Fruit fly (Drosophila melanogaster) whole organism, embryonic: Measurements from ENCODE around the gene CG14113.
A peak's percentile ranks its signal among the peaks of the same experiment; 100 is the strongest.

Experiments used
- Abd-B ChIP-seq: fragments of 200-800 bp; sonication (Bioruptor generic); optimal IDR thresholded peaks from 2 replicates; lab custom pipeline; 2018; ENCODE audit warnings: missing biosample characterization, mild to moderate bottlenecking, missing genetic modification characterization, moderate library complexity
- CG10959 ChIP-seq: fragments of 200-800 bp; sonication (Bioruptor generic); IDR thresholded peaks from 2 replicates; pipeline ENCODE4 v1.3.6; 2022; ENCODE audit warnings: missing biosample characterization, missing genetic modification characterization
- CG11456 ChIP-seq: fragments of 200-800 bp; sonication (Bioruptor generic); IDR thresholded peaks from 3 replicates; pipeline ENCODE4 v1.3.6; 2022; ENCODE audit warnings: missing biosample characterization, missing genetic modification characterization
- CG11696 ChIP-seq: fragments of 200-800 bp; sonication (Bioruptor generic); IDR thresholded peaks from 2 replicates; pipeline ENCODE4 v1.3.6; 2022; ENCODE audit warnings: missing biosample characterization, missing genetic modification characterization
- CG12104 ChIP-seq: fragments of 200-800 bp; sonication (Bioruptor generic); optimal IDR thresholded peaks from 3 replicates; lab custom pipeline; 2016; ENCODE audit warnings: missing biosample characterization, missing genetic modification characterization
- CG12391 ChIP-seq: fragments of 200-800 bp; sonication (Bioruptor generic); optimal IDR thresholded peaks from 3 replicates; lab custom pipeline; 2018; ENCODE audit warnings: missing biosample characterization, mild to moderate bottlenecking, missing genetic modification characterization, moderate library complexity
- CG12659 ChIP-seq: fragments of 200-800 bp; sonication (Bioruptor generic); optimal IDR thresholded peaks from 3 replicates; lab custom pipeline; 2017; ENCODE audit warnings: mild to moderate bottlenecking, missing biosample characterization, missing genetic modification reagents, missing genetic modification characterization
- CG12769 ChIP-seq: fragments of 200-800 bp; sonication (Bioruptor generic); optimal IDR thresholded peaks from 2 replicates; lab custom pipeline; 2019; ENCODE audit warnings: missing biosample characterization, mild to moderate bottlenecking, missing genetic modification characterization, moderate library complexity
- CG13296 ChIP-seq: fragments of 200-800 bp; sonication (Bioruptor generic); optimal IDR thresholded peaks from 3 replicates; lab custom pipeline; 2018; ENCODE audit warnings: missing biosample characterization, mild to moderate bottlenecking, missing genetic modification characterization
- CG14710 ChIP-seq: fragments of 200-800 bp; sonication (Bioruptor generic); optimal IDR thresholded peaks from 3 replicates; lab custom pipeline; 2019; ENCODE audit warnings: missing biosample characterization, mild to moderate bottlenecking, missing genetic modification characterization, moderate library complexity
- CG14965 ChIP-seq: fragments of 200-800 bp; sonication (Bioruptor generic); optimal IDR thresholded peaks from 2 replicates; lab custom pipeline; 2016; ENCODE audit warnings: missing biosample characterization, missing genetic modification characterization, borderline replicate concordance
- CG15601 ChIP-seq: fragments of 200-800 bp; sonication (Bioruptor generic); optimal IDR thresholded peaks from 3 replicates; lab custom pipeline; 2019; ENCODE audit warnings: missing biosample characterization, mild to moderate bottlenecking, missing genetic modification characterization, moderate library complexity
- CG18599 ChIP-seq: fragments of 200-800 bp; sonication (Bioruptor generic); optimal IDR thresholded peaks from 3 replicates; lab custom pipeline; 2017; ENCODE audit warnings: missing biosample characterization, missing genetic modification characterization, mild to moderate bottlenecking, moderate library complexity, missing genetic modification reagents
- CG2116 ChIP-seq: fragments of 200-800 bp; sonication (Bioruptor generic); optimal IDR thresholded peaks from 3 replicates; lab custom pipeline; 2018; ENCODE audit warnings: missing biosample characterization, mild to moderate bottlenecking, missing genetic modification characterization
- CG32772 ChIP-seq: fragments of 200-800 bp; sonication (Bioruptor generic); IDR thresholded peaks from 2 replicates; pipeline ENCODE4 v1.3.6; 2022; ENCODE audit warnings: missing biosample characterization, missing genetic modification characterization
- CG33213 ChIP-seq: fragments of 200-800 bp; sonication (Bioruptor generic); optimal IDR thresholded peaks from 3 replicates; lab custom pipeline; 2016; ENCODE audit warnings: missing biosample characterization, missing genetic modification characterization
- CG34422 ChIP-seq: fragments of 200-800 bp; sonication (Bioruptor generic); IDR thresholded peaks from 3 replicates; pipeline ENCODE4 v1.3.6; 2022; ENCODE audit warnings: missing biosample characterization, missing genetic modification characterization
- CG6272 ChIP-seq: fragments of 200-800 bp; sonication (Bioruptor generic); IDR thresholded peaks from 2 replicates; pipeline ENCODE4 v1.3.6; 2022; ENCODE audit warnings: missing biosample characterization, missing genetic modification characterization
- CG6791 ChIP-seq: fragments of 200-800 bp; sonication (Bioruptor generic); IDR thresholded peaks from 3 replicates; pipeline ENCODE4 v1.3.6; 2022; ENCODE audit warnings: missing biosample characterization, missing genetic modification characterization; ENCODE audit not compliant: partially characterized antibody
- CG7556 ChIP-seq: fragments of 200-800 bp; sonication (Bioruptor generic); optimal IDR thresholded peaks from 2 replicates; lab custom pipeline; 2017; ENCODE audit warnings: missing biosample characterization, mild to moderate bottlenecking, missing genetic modification characterization
- CG7745 ChIP-seq: fragments of 200-800 bp; sonication (Bioruptor generic); optimal IDR thresholded peaks from 2 replicates; lab custom pipeline; 2018; ENCODE audit warnings: missing biosample characterization, mild to moderate bottlenecking, missing genetic modification characterization, moderate library complexity
- CG9215 ChIP-seq: fragments of 200-800 bp; sonication (Bioruptor generic); IDR thresholded peaks from 2 replicates; pipeline ENCODE4 v1.3.6; 2022; ENCODE audit warnings: missing biosample characterization, missing genetic modification characterization
- Dll ChIP-seq: fragments of 200-800 bp; sonication (Bioruptor generic); IDR thresholded peaks from 4 replicates; pipeline ENCODE4 v1.3.6; 2022; ENCODE audit warnings: missing biosample characterization, missing genetic modification characterization; ENCODE audit not compliant: partially characterized antibody
- Eip74EF ChIP-seq, 2 experiments: fragments of 200-800 bp in 1 of 2; fragments of >200 bp in 1 of 2; sonication (Bioruptor generic) in 1 of 2; optimal IDR thresholded peaks; 2 replicates each; lab custom pipeline; 2017 to 2019; ENCODE audit warnings: missing biosample characterization in 2 of 2, missing genetic modification characterization in 2 of 2, mild to moderate bottlenecking in 1 of 2, moderate library complexity in 1 of 2
- Fer2 ChIP-seq: fragments of 200-800 bp; sonication (Bioruptor generic); optimal IDR thresholded peaks from 2 replicates; lab custom pipeline; 2018; ENCODE audit warnings: missing biosample characterization, mild to moderate bottlenecking, missing genetic modification characterization, moderate library complexity
- Fer3 ChIP-seq: fragments of 200-800 bp; sonication (Bioruptor generic); optimal IDR thresholded peaks from 2 replicates; lab custom pipeline; 2018; ENCODE audit warnings: missing biosample characterization, mild to moderate bottlenecking, missing genetic modification characterization, moderate library complexity
- H2.0 ChIP-seq: fragments of 200-800 bp; sonication (Bioruptor generic); IDR thresholded peaks from 2 replicates; pipeline ENCODE4 v1.3.6; 2022; ENCODE audit warnings: missing biosample characterization, missing genetic modification characterization
- Med ChIP-seq: fragments of 200-800 bp; sonication (Bioruptor generic); peaks from one replicate; lab custom pipeline; 2016; ENCODE audit warnings: missing biosample characterization, missing genetic modification characterization, mild to moderate bottlenecking, inconsistent platforms, moderate library complexity
- Meics ChIP-seq: fragments of 200-800 bp; sonication (Bioruptor generic); optimal IDR thresholded peaks from 2 replicates; lab custom pipeline; 2017; ENCODE audit warnings: missing biosample characterization, mild to moderate bottlenecking, missing genetic modification characterization
- Myb ChIP-seq: fragments of 200-800 bp; sonication (Bioruptor generic); optimal IDR thresholded peaks from 2 replicates; lab custom pipeline; 2016; ENCODE audit warnings: missing biosample characterization, missing genetic modification characterization
- Optix ChIP-seq: fragments of 200-800 bp; sonication (Bioruptor generic); IDR thresholded peaks from 3 replicates; pipeline ENCODE4 v1.3.6; 2022; ENCODE audit warnings: missing biosample characterization, missing genetic modification characterization
- Poxn ChIP-seq: fragments of 200-800 bp; sonication (Bioruptor generic); IDR thresholded peaks from 2 replicates; pipeline ENCODE4 v1.3.6; 2022; ENCODE audit warnings: missing biosample characterization, missing genetic modification characterization
- Six4 ChIP-seq: fragments of 200-800 bp; sonication (Bioruptor generic); optimal IDR thresholded peaks from 2 replicates; lab custom pipeline; 2016; ENCODE audit warnings: missing biosample characterization, missing genetic modification characterization
- Taf1 ChIP-seq: fragments of 200-800 bp; sonication (Bioruptor generic); IDR thresholded peaks from 2 replicates; pipeline ENCODE4 v1.3.6; 2022; ENCODE audit warnings: missing biosample characterization, missing genetic modification characterization
- al ChIP-seq: fragments of 200-800 bp; sonication (Bioruptor generic); IDR thresholded peaks from 2 replicates; pipeline ENCODE4 v1.3.6; 2022; ENCODE audit warnings: missing biosample characterization, missing genetic modification characterization
- ara ChIP-seq: fragments of 200-800 bp; sonication (Bioruptor generic); IDR thresholded peaks from 2 replicates; pipeline ENCODE4 v1.3.6; 2022; ENCODE audit warnings: missing biosample characterization, missing genetic modification characterization
- cg ChIP-seq: fragments of 200-800 bp; sonication (Bioruptor generic); optimal IDR thresholded peaks from 3 replicates; lab custom pipeline; 2019; ENCODE audit warnings: missing biosample characterization, mild to moderate bottlenecking, missing genetic modification characterization, moderate library complexity
- chinmo ChIP-seq: fragments of 200-800 bp; sonication (Bioruptor generic); IDR thresholded peaks from 4 replicates; pipeline ENCODE4 v1.3.6; 2022; ENCODE audit warnings: missing biosample characterization, missing genetic modification characterization; ENCODE audit not compliant: partially characterized antibody
- croc ChIP-seq: fragments of 200-800 bp; sonication (Bioruptor generic); conservative IDR thresholded peaks from 3 replicates; pipeline ENCODE4 v1.3.6; 2022; ENCODE audit warnings: missing biosample characterization, missing genetic modification characterization
- ems ChIP-seq: fragments of 200-800 bp; sonication (Bioruptor generic); optimal IDR thresholded peaks from 3 replicates; lab custom pipeline; 2016; ENCODE audit warnings: missing biosample characterization, missing genetic modification characterization
- fd3F ChIP-seq: fragments of 200-800 bp; sonication (Bioruptor generic); optimal IDR thresholded peaks from 2 replicates; lab custom pipeline; 2018; ENCODE audit warnings: missing biosample characterization, mild to moderate bottlenecking, missing genetic modification characterization, moderate library complexity
- fu2 ChIP-seq: fragments of 200-800 bp; sonication (Bioruptor generic); optimal IDR thresholded peaks from 2 replicates; lab custom pipeline; 2016; ENCODE audit warnings: missing biosample characterization, missing genetic modification characterization
- gem ChIP-seq: fragments of 200-800 bp; sonication (Bioruptor generic); optimal IDR thresholded peaks from 2 replicates; lab custom pipeline; 2019; ENCODE audit warnings: missing biosample characterization, mild to moderate bottlenecking, missing genetic modification characterization, moderate library complexity
- jigr1 ChIP-seq: fragments of 200-800 bp; sonication (Bioruptor generic); IDR thresholded peaks from 3 replicates; pipeline ENCODE4 v1.3.6; 2022; ENCODE audit warnings: missing biosample characterization, missing genetic modification characterization
- kni ChIP-seq: fragments of 200-800 bp; sonication (Bioruptor generic); optimal IDR thresholded peaks from 3 replicates; lab custom pipeline; 2017; ENCODE audit warnings: mild to moderate bottlenecking, missing biosample characterization, missing genetic modification reagents, missing genetic modification characterization
- peb ChIP-seq: fragments of 200-800 bp; sonication (Bioruptor generic); IDR thresholded peaks from 2 replicates; pipeline ENCODE4 v1.3.6; 2022; ENCODE audit warnings: missing biosample characterization, missing genetic modification characterization
- run ChIP-seq: fragments of 200-800 bp; sonication (Bioruptor generic); optimal IDR thresholded peaks from 3 replicates; lab custom pipeline; 2018; ENCODE audit warnings: missing biosample characterization, mild to moderate bottlenecking, missing genetic modification characterization
- sens-2 ChIP-seq: fragments of 200-800 bp; sonication (Bioruptor generic); IDR thresholded peaks from 2 replicates; pipeline ENCODE4 v1.3.6; 2022; ENCODE audit warnings: missing biosample characterization, missing genetic modification characterization
- stc ChIP-seq: fragments of 200-800 bp; sonication (Bioruptor generic); IDR thresholded peaks from 2 replicates; pipeline ENCODE4 v1.3.6; 2022; ENCODE audit warnings: missing biosample characterization, missing genetic modification characterization

CG14113 gene

DNA sequence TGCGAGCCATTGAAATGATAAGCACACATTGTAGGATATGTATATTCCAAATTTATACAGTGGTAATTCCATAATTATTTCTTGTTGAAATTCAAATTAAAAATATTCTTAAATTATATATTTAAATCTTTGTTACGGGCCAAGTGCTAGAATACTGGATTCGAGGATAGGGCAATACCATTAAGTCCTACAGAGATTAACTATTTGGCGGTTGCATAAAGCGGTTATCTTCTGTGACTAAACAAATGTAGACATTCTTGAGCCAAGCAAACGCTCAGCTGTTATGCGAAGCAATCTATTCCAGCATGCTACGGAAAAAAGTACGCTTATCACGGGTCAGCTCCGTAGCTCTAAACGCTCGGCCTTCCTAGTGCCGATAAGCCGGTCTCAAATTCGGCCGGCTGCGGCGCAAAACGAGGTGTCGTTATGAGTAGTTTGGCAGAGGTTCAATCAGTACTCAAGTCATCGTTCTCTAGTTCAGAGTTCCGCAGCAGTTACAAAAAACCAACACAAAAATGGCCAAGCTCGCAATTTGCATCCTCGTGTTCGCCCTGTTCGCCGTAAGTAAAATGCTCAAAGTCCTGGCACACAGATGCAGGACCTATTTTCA is 27.3 kb downstream of the CG14113 start, which contains the start of gene Nplp2 (continued):
- TF ChIP-seq cg (GFP tag; lab: Kevin White, UChicago) (no peak), CG12769 (tag; lab: Kevin White, UChicago) (peak; percentile 40), CG18599 (peak; percentile 62), CG6791 (GFP tag; lab: Robert Waterston, UW) (no peak), CG6272 (GFP tag; lab: Robert Waterston, UW) (peak; percentile 51; the same call in 1 of the 2 replicates), croc (0 out of 3 replicates have a peak, but pooled peaks have one; percentile 22), sens-2 (GFP tag; lab: Robert Waterston, UW) (no peak), ems (GFP tag; lab: Kevin White, UChicago) (no peak), Abd-B (GFP tag; lab: Kevin White, UChicago) (peak; percentile 66), Eip74EF (GFP tag; optimal IDR thresholded peaks at IDR 0.05; lab: Kevin White, UChicago) (peak in 1 of 2 experiments; percentile 31), CG15601 (tag; lab: Kevin White, UChicago) (no peak), CG12104 (GFP tag; lab: Kevin White, UChicago) (peak; percentile 26), Fer3 (tag; lab: Kevin White, UChicago) (peak; percentile 36), CG14965 (no peak), CG13296 (GFP tag; lab: Kevin White, UChicago) (peak; percentile 10), CG9215 (GFP tag; lab: Robert Waterston, UW) (peak; percentile 59; the same call in 1 of the 2 replicates), Dll (no peak), peb (GFP tag; lab: Robert Waterston, UW) (no peak), stc (GFP tag; lab: Robert Waterston, UW) (no peak), chinmo (GFP tag; lab: Robert Waterston, UW) (no peak), Taf1 (peak; percentile 7; the same call in 1 of the 2 replicates), fu2 (GFP tag; lab: Kevin White, UChicago) (no peak), CG34422 (GFP tag; lab: Robert Waterston, UW) (peak; percentile 70), Optix (GFP tag; lab: Robert Waterston, UW) (no peak), CG32772 (GFP tag; lab: Robert Waterston, UW) (peak; percentile 35; the same call in 1 of the 2 replicates), Meics (GFP tag; lab: Kevin White, UChicago) (peak; percentile 62), CG12659 (GFP tag; lab: Kevin White, UChicago) (peak; percentile 41), Myb (GFP tag; lab: Kevin White, UChicago) (no peak), Med (GFP tag; lab: Kevin White, UChicago) (peak; percentile 68), Fer2 (no peak), CG12391 (tag; lab: Kevin White, UChicago) (peak; percentile 56), al (GFP tag; lab: Robert Waterston, UW) (peak; percentile 35; the same call in 1 of the 2 replicates), CG7556 (GFP tag; lab: Kevin White, UChicago) (peak; percentile 56), CG11456 (peak; percentile 71), Six4 (GFP tag; lab: Kevin White, UChicago) (peak; percentile 13), gem (tag; lab: Kevin White, UChicago) (peak; percentile 82), Poxn (GFP tag; lab: Robert Waterston, UW) (no peak), run (tag; lab: Kevin White, UChicago) (peak; percentile 8), jigr1 (no peak), CG7745 (no peak), fd3F (GFP tag; lab: Kevin White, UChicago) (peak; percentile 63), kni (GFP tag; lab: Kevin White, UChicago) (no peak), CG11696 (GFP tag; lab: Robert Waterston, UW) (0 out of 2 replicates have a peak, but pooled peaks have one; percentile 27), CG14710 (tag; lab: Kevin White, UChicago) (no peak), CG33213 (GFP tag; lab: Kevin White, UChicago) (no peak), ara (GFP tag; lab: Robert Waterston, UW) (peak; percentile 71), CG10959 (GFP tag; lab: Robert Waterston, UW) (no peak), CG2116 (GFP tag; lab: Kevin White, UChicago) (no peak), H2.0 (peak; percentile 73)
